Fruit fly (Drosophila melanogaster) whole organism: Measurements from ENCODE around the gene CG14007.

Experiments used
- EcR ChIP-seq, 2 experiments: fragments of >200 bp; optimal IDR thresholded peaks; 2 replicates each; lab custom pipeline; 2017; ENCODE audit warnings: missing biosample characterization in 2 of 2, missing genetic modification characterization in 2 of 2, missing genetic modification reagents in 2 of 2
- psq ChIP-seq: fragments of >200 bp; optimal IDR thresholded peaks from 2 replicates; lab custom pipeline; 2017
- usp ChIP-seq: fragments of >200 bp; optimal IDR thresholded peaks from 2 replicates; lab custom pipeline; 2017; ENCODE audit warnings: missing biosample characterization, missing genetic modification characterization, mixed read lengths

dm6 chr2L:5716580-5716979 is at the start of gene CG14007, which contains the start of gene CG34011:
- TF ChIP-seq usp (GFP tag; lab: Kevin White, UChicago) (no peak), psq (lab: Kevin White, UChicago) (no peak), EcR (GFP tag; optimal IDR thresholded peaks at IDR 0.05; lab: Kevin White, UChicago) (no peak)
